Fruit fly (Drosophila melanogaster) whole organism, wandering third instar larva: Measurements from ENCODE around the gene CG9173.
A peak's percentile ranks its signal among the peaks of the same experiment; 100 is the strongest.

Source experiments
- Abd-B ChIP-seq: fragments of >200 bp; optimal IDR thresholded peaks from 2 replicates; lab custom pipeline; 2017; ENCODE audit warnings: missing biosample characterization, missing genetic modification characterization
- CG32264 ChIP-seq: fragments of 200-800 bp; sonication (Bioruptor generic); optimal IDR thresholded peaks from 2 replicates; lab custom pipeline; 2016; ENCODE audit warnings: missing biosample characterization, missing genetic modification characterization
- CG9705 ChIP-seq: fragments of 200-800 bp; sonication (Bioruptor generic); optimal IDR thresholded peaks from 2 replicates; lab custom pipeline; 2018; ENCODE audit warnings: missing biosample characterization, mild to moderate bottlenecking, missing genetic modification characterization
- CrebA ChIP-seq: fragments of 200-800 bp; sonication (Bioruptor generic); optimal IDR thresholded peaks from 2 replicates; lab custom pipeline; 2016; ENCODE audit warnings: missing biosample characterization, mild to moderate bottlenecking, missing genetic modification characterization, borderline replicate concordance
- Dfd ChIP-seq: fragments of >200 bp; optimal IDR thresholded peaks from 2 replicates; lab custom pipeline; 2017; ENCODE audit warnings: missing biosample characterization, missing genetic modification characterization
- Dif ChIP-seq: fragments of 200-275, 200-300 bp; sonication (Bioruptor generic); optimal IDR thresholded peaks from 2 replicates; lab custom pipeline; 2018; ENCODE audit warnings: missing biosample characterization, missing genetic modification characterization; ENCODE audit not compliant: partially characterized antibody
- GATAd ChIP-seq: sonication (Bioruptor generic); optimal IDR thresholded peaks from 2 replicates; lab custom pipeline; 2016; ENCODE audit warnings: missing biosample characterization, missing genetic modification characterization
- HLH106 ChIP-seq: fragments of 200-800 bp; optimal IDR thresholded peaks from 3 replicates; lab custom pipeline; 2019; ENCODE audit warnings: missing biosample characterization, mild to moderate bottlenecking, missing genetic modification characterization, moderate library complexity
- Hnf4 ChIP-seq: fragments of 200-800 bp; sonication (Bioruptor generic); optimal IDR thresholded peaks from 2 replicates; lab custom pipeline; 2016; ENCODE audit warnings: missing biosample characterization, mild to moderate bottlenecking, missing genetic modification characterization
- Hr78 ChIP-seq: fragments of >200 bp; optimal IDR thresholded peaks from 2 replicates; lab custom pipeline; 2017; ENCODE audit warnings: missing biosample characterization, missing genetic modification characterization
- Hr83 ChIP-seq: fragments of 200-300 bp; sonication (Bioruptor generic); optimal IDR thresholded peaks from 2 replicates; lab custom pipeline; 2016; ENCODE audit warnings: missing biosample characterization, mild to moderate bottlenecking, missing genetic modification characterization, moderate library complexity; ENCODE audit not compliant: poor library complexity, severe bottlenecking
- Jra ChIP-seq: sonication (Bioruptor generic); optimal IDR thresholded peaks from 2 replicates; lab custom pipeline; 2016; ENCODE audit warnings: missing biosample characterization, missing genetic modification characterization
- Mio ChIP-seq: sonication (Bioruptor generic); optimal IDR thresholded peaks from 2 replicates; lab custom pipeline; 2016; ENCODE audit warnings: missing biosample characterization, missing genetic modification characterization
- Myc ChIP-seq: fragments of >200 bp; optimal IDR thresholded peaks from 2 replicates; lab custom pipeline; 2017
- N ChIP-seq: fragments of >200 bp; optimal IDR thresholded peaks from 2 replicates; lab custom pipeline; 2018; ENCODE audit warnings: missing biosample characterization, missing external identifiers, missing genetic modification characterization
- OdsH ChIP-seq: fragments of 200-800 bp; sonication (Bioruptor generic); optimal IDR thresholded peaks from 2 replicates; lab custom pipeline; 2016; ENCODE audit warnings: missing biosample characterization, mild to moderate bottlenecking, missing genetic modification characterization
- Rel ChIP-seq, 2 experiments: fragments of 200-800 bp; sonication (Bioruptor generic) in 1 of 2; optimal IDR thresholded peaks; 2 replicates in 1 of 2; 3 replicates in 1 of 2; lab custom pipeline; 2016 to 2019; ENCODE audit warnings: mild to moderate bottlenecking in 2 of 2, missing biosample characterization in 2 of 2, missing genetic modification characterization in 2 of 2, moderate library complexity in 1 of 2
- Sp1 ChIP-seq: fragments of 200-800 bp; sonication (Bioruptor generic); optimal IDR thresholded peaks from 3 replicates; lab custom pipeline; 2019; ENCODE audit warnings: missing biosample characterization, mild to moderate bottlenecking, missing genetic modification characterization, moderate library complexity
- Vsx2 ChIP-seq: fragments of 200-300, 225-300 bp; sonication (Bioruptor generic); optimal IDR thresholded peaks from 2 replicates; lab custom pipeline; 2018; ENCODE audit warnings: missing biosample characterization, missing genetic modification characterization; ENCODE audit not compliant: partially characterized antibody
- br ChIP-seq: fragments of 200-800 bp; sonication (Bioruptor generic); optimal IDR thresholded peaks from 2 replicates; lab custom pipeline; 2016; ENCODE audit warnings: missing biosample characterization, missing genetic modification characterization
- brk ChIP-seq: fragments of 200-800 bp; sonication (Bioruptor generic); optimal IDR thresholded peaks from 2 replicates; lab custom pipeline; 2016; ENCODE audit warnings: missing biosample characterization, mild to moderate bottlenecking, missing genetic modification characterization
- dl ChIP-seq, 2 experiments: fragments of 175-275, 200-275 bp in 1 of 2; fragments of 200-275 bp in 1 of 2; sonication (Bioruptor generic); optimal IDR thresholded peaks; lab custom pipeline; 2018; ENCODE audit warnings: mild to moderate bottlenecking in 2 of 2, missing biosample characterization in 2 of 2, missing genetic modification characterization in 2 of 2, moderate library complexity in 2 of 2; ENCODE audit not compliant: partially characterized antibody in 2 of 2, insufficient read depth in 1 of 2
- dmrt93B ChIP-seq: fragments of 200-800 bp; sonication (Bioruptor generic); optimal IDR thresholded peaks from 2 replicates; lab custom pipeline; 2018; ENCODE audit warnings: missing biosample characterization, mild to moderate bottlenecking, missing genetic modification characterization
- dsf ChIP-seq: sonication (Bioruptor generic); optimal IDR thresholded peaks from 2 replicates; lab custom pipeline; 2016; ENCODE audit warnings: missing biosample characterization, missing genetic modification characterization, borderline replicate concordance
- ey ChIP-seq: fragments of 200-800 bp; sonication (Bioruptor generic); optimal IDR thresholded peaks from 2 replicates; lab custom pipeline; 2016; ENCODE audit warnings: missing biosample characterization, missing genetic modification characterization
- foxo ChIP-seq, 2 experiments: fragments of 200-800 bp; sonication (Bioruptor generic); optimal IDR thresholded peaks; 2 replicates in 1 of 2; 3 replicates in 1 of 2; lab custom pipeline; 2016 to 2017; ENCODE audit warnings: missing biosample characterization in 2 of 2, missing genetic modification characterization in 2 of 2
- fru ChIP-seq: fragments of 200-800 bp; sonication (Bioruptor generic); optimal IDR thresholded peaks from 3 replicates; lab custom pipeline; 2016; ENCODE audit warnings: missing biosample characterization, mild to moderate bottlenecking, missing genetic modification characterization
- h ChIP-seq: fragments of 200-800 bp; sonication (Bioruptor generic); optimal IDR thresholded peaks from 3 replicates; lab custom pipeline; 2016; ENCODE audit warnings: missing biosample characterization, mild to moderate bottlenecking, missing genetic modification characterization
- jim ChIP-seq: fragments of 175-275, 200-325 bp; sonication (Bioruptor generic); optimal IDR thresholded peaks from 2 replicates; lab custom pipeline; 2016; ENCODE audit warnings: missing biosample characterization, mild to moderate bottlenecking, missing genetic modification characterization
- lola ChIP-seq: fragments of >200 bp; optimal IDR thresholded peaks from 2 replicates; lab custom pipeline; 2017; ENCODE audit warnings: missing biosample characterization, missing genetic modification characterization
- pan ChIP-seq: fragments of >200 bp; optimal IDR thresholded peaks from 2 replicates; lab custom pipeline; 2017
- psq ChIP-seq: fragments of 200-800 bp; sonication (Bioruptor generic); optimal IDR thresholded peaks from 3 replicates; lab custom pipeline; 2017; ENCODE audit warnings: missing biosample characterization, mild to moderate bottlenecking, missing genetic modification characterization, moderate library complexity
- rgr ChIP-seq: fragments of 200-800 bp; sonication (Bioruptor generic); optimal IDR thresholded peaks from 3 replicates; lab custom pipeline; 2016; ENCODE audit warnings: missing biosample characterization, mild to moderate bottlenecking, missing genetic modification characterization
- sage ChIP-seq: fragments of 200-800 bp; sonication (Bioruptor generic); optimal IDR thresholded peaks from 2 replicates; lab custom pipeline; 2016; ENCODE audit warnings: missing biosample characterization, mild to moderate bottlenecking, missing genetic modification characterization
- sv ChIP-seq: fragments of 200-800 bp; sonication (Bioruptor generic); optimal IDR thresholded peaks from 3 replicates; lab custom pipeline; 2016; ENCODE audit warnings: missing biosample characterization, missing genetic modification characterization
- tai ChIP-seq: sonication (Bioruptor generic); optimal IDR thresholded peaks from 2 replicates; lab custom pipeline; 2016; ENCODE audit warnings: missing biosample characterization, missing genetic modification characterization
- usp ChIP-seq: fragments of >200 bp; optimal IDR thresholded peaks from 2 replicates; lab custom pipeline; 2017; ENCODE audit warnings: missing biosample characterization, missing genetic modification characterization
- woc ChIP-seq: sonication (Bioruptor generic); optimal IDR thresholded peaks from 2 replicates; lab custom pipeline; 2016; ENCODE audit warnings: missing biosample characterization, mild to moderate bottlenecking, missing genetic modification characterization

CG9173 gene

DNA sequence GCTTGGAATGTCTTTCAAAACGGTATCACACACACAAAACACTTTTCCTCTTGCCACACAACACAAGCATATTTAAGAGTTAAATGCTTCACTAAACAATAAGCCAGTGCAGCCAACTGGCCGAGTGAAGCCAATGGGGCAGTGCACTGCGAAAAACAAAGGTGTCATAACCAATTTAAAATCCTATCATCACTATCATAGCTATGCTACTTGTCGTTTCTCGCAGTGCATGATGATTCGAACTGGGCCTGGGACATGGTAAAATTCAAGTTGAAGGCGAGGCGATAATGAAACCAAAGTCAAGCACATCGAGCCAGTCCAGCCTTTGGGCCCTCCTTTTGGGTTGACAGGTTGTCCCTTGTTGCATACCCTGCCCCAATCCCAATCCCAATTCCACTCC lies 4.5 kb downstream of the CG9173 start:
- TF ChIP-seq Vsx2 (GFP tag; lab: Kevin White, UChicago) = no peak
- TF ChIP-seq Dfd = no peak
- TF ChIP-seq pan (lab: Kevin White, UChicago) = no peak
- no peak for TF ChIP-seq sage (GFP tag; lab: Kevin White, UChicago)
- TF ChIP-seq CG9705 (GFP tag; lab: Kevin White, UChicago) = no peak
- peak; percentile 33 for TF ChIP-seq h (GFP tag; lab: Kevin White, UChicago)
- no peak for TF ChIP-seq tai (GFP tag; lab: Kevin White, UChicago)
- peak; percentile 10 for TF ChIP-seq ey (GFP tag; lab: Kevin White, UChicago)
- no peak for TF ChIP-seq CrebA (GFP tag; lab: Kevin White, UChicago)
- TF ChIP-seq foxo (GFP tag; optimal IDR thresholded peaks at IDR 0.05; lab: Kevin White, UChicago) = peak in 1 of 2 experiments; percentile 23
- no peak for TF ChIP-seq usp
- no peak for TF ChIP-seq psq
- peak; percentile 1 for TF ChIP-seq woc (GFP tag; lab: Kevin White, UChicago)
- no peak for TF ChIP-seq rgr (GFP tag; lab: Kevin White, UChicago)
- TF ChIP-seq brk (GFP tag; lab: Kevin White, UChicago) = no peak
- TF ChIP-seq Hr78 (GFP tag; lab: Kevin White, UChicago) = no peak
- no peak for TF ChIP-seq lola (GFP tag; lab: Kevin White, UChicago)
- TF ChIP-seq OdsH (GFP tag; lab: Kevin White, UChicago) = no peak
- TF ChIP-seq fru (GFP tag; lab: Kevin White, UChicago) = peak; percentile 25
- no peak for TF ChIP-seq Mio
- no peak for TF ChIP-seq dl (GFP tag; optimal IDR thresholded peaks at IDR 0.05; lab: Kevin White, UChicago; ENCODE audit: insufficient read depth in 1 of 2, partially characterized antibody in 2 of 2)
- TF ChIP-seq Rel (GFP tag; optimal IDR thresholded peaks at IDR 0.05; lab: Kevin White, UChicago) = no peak
- no peak for TF ChIP-seq Rel (tag; optimal IDR thresholded peaks at IDR 0.05; lab: Kevin White, UChicago)
- TF ChIP-seq Hnf4 (GFP tag; lab: Kevin White, UChicago) = no peak
- TF ChIP-seq dmrt93B = no peak
- TF ChIP-seq CG32264 = no peak
- no peak for TF ChIP-seq Abd-B
- TF ChIP-seq GATAd (GFP tag; lab: Kevin White, UChicago) = no peak
- peak; percentile 3 for TF ChIP-seq HLH106 (tag; lab: Kevin White, UChicago)
- no peak for TF ChIP-seq Hr83 (GFP tag; lab: Kevin White, UChicago)
- TF ChIP-seq N (GFP tag; lab: Kevin White, UChicago) = no peak
- TF ChIP-seq Myc = no peak
- TF ChIP-seq dsf = no peak
- no peak for TF ChIP-seq br (GFP tag; lab: Kevin White, UChicago)
- TF ChIP-seq jim (GFP tag; lab: Kevin White, UChicago) = no peak
- no peak for TF ChIP-seq Sp1 (GFP tag; lab: Kevin White, UChicago)
- no peak for TF ChIP-seq Dif (GFP tag; lab: Kevin White, UChicago)
- no peak for TF ChIP-seq sv (GFP tag; lab: Kevin White, UChicago)
- TF ChIP-seq Jra (GFP tag; lab: Kevin White, UChicago) = no peak

dm6 chr3L:1417898-1418297 lies 5.4 kb downstream of the CG9173 start:
- TF ChIP-seq rgr (GFP tag; lab: Kevin White, UChicago) = peak; percentile 19
- no peak for TF ChIP-seq psq
- no peak for TF ChIP-seq GATAd (GFP tag; lab: Kevin White, UChicago)
- TF ChIP-seq jim (GFP tag; lab: Kevin White, UChicago) = no peak
- no peak for TF ChIP-seq dsf
- TF ChIP-seq CG32264 = no peak
- TF ChIP-seq foxo (GFP tag; optimal IDR thresholded peaks at IDR 0.05; lab: Kevin White, UChicago) = peak in 1 of 2 experiments; percentile 43
- no peak for TF ChIP-seq Hr78 (GFP tag; lab: Kevin White, UChicago)
- TF ChIP-seq ey (GFP tag; lab: Kevin White, UChicago) = peak; percentile 18
- TF ChIP-seq dmrt93B = no peak
- no peak for TF ChIP-seq Dfd
- no peak for TF ChIP-seq N (GFP tag; lab: Kevin White, UChicago)
- TF ChIP-seq tai (GFP tag; lab: Kevin White, UChicago) = no peak
- no peak for TF ChIP-seq sage (GFP tag; lab: Kevin White, UChicago)
- TF ChIP-seq woc (GFP tag; lab: Kevin White, UChicago) = peak; percentile 50
- TF ChIP-seq CG9705 (GFP tag; lab: Kevin White, UChicago) = no peak
- no peak for TF ChIP-seq Mio
- TF ChIP-seq Rel (GFP tag; optimal IDR thresholded peaks at IDR 0.05; lab: Kevin White, UChicago) = no peak
- no peak for TF ChIP-seq Rel (tag; optimal IDR thresholded peaks at IDR 0.05; lab: Kevin White, UChicago)
- TF ChIP-seq OdsH (GFP tag; lab: Kevin White, UChicago) = no peak
- TF ChIP-seq Dif (GFP tag; lab: Kevin White, UChicago) = no peak
- TF ChIP-seq Jra (GFP tag; lab: Kevin White, UChicago) = no peak
- peak; percentile 53 for TF ChIP-seq h (GFP tag; lab: Kevin White, UChicago)
- TF ChIP-seq Hnf4 (GFP tag; lab: Kevin White, UChicago) = no peak
- no peak for TF ChIP-seq pan (lab: Kevin White, UChicago)
- TF ChIP-seq Myc = no peak
- no peak for TF ChIP-seq brk (GFP tag; lab: Kevin White, UChicago)
- TF ChIP-seq Abd-B = no peak
- TF ChIP-seq Sp1 (GFP tag; lab: Kevin White, UChicago) = no peak
- TF ChIP-seq dl (GFP tag; optimal IDR thresholded peaks at IDR 0.05; lab: Kevin White, UChicago; ENCODE audit: insufficient read depth in 1 of 2, partially characterized antibody in 2 of 2) = no peak
- TF ChIP-seq sv (GFP tag; lab: Kevin White, UChicago) = no peak
- no peak for TF ChIP-seq Vsx2 (GFP tag; lab: Kevin White, UChicago)
- no peak for TF ChIP-seq CrebA (GFP tag; lab: Kevin White, UChicago)
- no peak for TF ChIP-seq usp
- no peak for TF ChIP-seq br (GFP tag; lab: Kevin White, UChicago)
- TF ChIP-seq lola (GFP tag; lab: Kevin White, UChicago) = no peak
- no peak for TF ChIP-seq HLH106 (tag; lab: Kevin White, UChicago)
- TF ChIP-seq Hr83 (GFP tag; lab: Kevin White, UChicago) = no peak
- peak; percentile 36 for TF ChIP-seq fru (GFP tag; lab: Kevin White, UChicago)
